Worm (Caenorhabditis elegans): Measurements from ENCODE around the gene sra-29.
A peak's percentile ranks its signal among the peaks of the same experiment; 100 is the strongest.

The sra-29 gene

ce11 chrII:6592251-6592650, 16.7 kb upstream of the sra-29 start, which contains the start of gene C56C10.9:
C56C10.9 (minus strand) TSS chrII:6592351.
- TF ChIP-seq pros-1 (tag; optimal IDR thresholded peaks at IDR 0.05) (no peak), lim-6 (tag; optimal IDR thresholded peaks at IDR 0.05) (no peak), elt-4 (tag; optimal IDR thresholded peaks at IDR 0.05) (no peak), syd-9 (tag; optimal IDR thresholded peaks at IDR 0.05) (no peak), tbx-2 (tag; optimal IDR thresholded peaks at IDR 0.05) (no peak), K09A11.1 (tag; optimal IDR thresholded peaks at IDR 0.05; ENCODE audit: insufficient read depth) (no peak), sox-4 (tag; optimal IDR thresholded peaks at IDR 0.05) (no peak), C38D4.7 (GFP tag; optimal IDR thresholded peaks at IDR 0.05) (no peak)

- TF ChIP-seq C38D4.7 (GFP tag; optimal IDR thresholded peaks at IDR 0.05) (no peak), madf-2 (tag; optimal IDR thresholded peaks at IDR 0.05) (no peak), pax-1 (tag; optimal IDR thresholded peaks at IDR 0.05) (no peak), sox-2 (GFP tag; IDR thresholded peaks at IDR 0.05) (no peak), ceh-24 (tag; optimal IDR thresholded peaks at IDR 0.05) (no peak), C08G9.2 (tag; optimal IDR thresholded peaks at IDR 0.05) (no peak), hlh-8 (tag; optimal IDR thresholded peaks at IDR 0.05) (no peak), ceh-14 (tag; optimal IDR thresholded peaks at IDR 0.05) (no peak), odd-2 (tag; optimal IDR thresholded peaks at IDR 0.05) (no peak), che-1 (tag; optimal IDR thresholded peaks at IDR 0.05) (no peak), elt-2 (tag; optimal IDR thresholded peaks at IDR 0.05) (no peak), tbx-7 (tag; optimal IDR thresholded peaks at IDR 0.05) (no peak), nhr-232 (tag; optimal IDR thresholded peaks at IDR 0.05) (no peak), ceh-30 (tag; optimal IDR thresholded peaks at IDR 0.05) (no peak), F13H6.1 (tag; optimal IDR thresholded peaks at IDR 0.05) (no peak)
These were observed 15.5 kb upstream of the sra-29 start for ce11 chrII:6591000-6591399.

- TF ChIP-seq madf-2 (tag; optimal IDR thresholded peaks at IDR 0.05) (no peak), odd-2 (tag; optimal IDR thresholded peaks at IDR 0.05) (no peak), ttx-3 (tag; optimal IDR thresholded peaks at IDR 0.05) (no peak), pat-9 (tag; optimal IDR thresholded peaks at IDR 0.05) (no peak), hlh-15 (tag; optimal IDR thresholded peaks at IDR 0.05) (no peak)
These were observed 13.9 kb upstream of the sra-29 start, which contains the start of gene vps-32.1 for ce11 chrII:6589408-6589807. vps-32.1 (plus strand) TSS chrII:6589708.

ce11 chrII:6588605-6589292, 13.2 kb upstream of the sra-29 start, which contains the start of gene icd-1:
icd-1 (minus strand) TSS chrII:6588655.
- TF ChIP-seq ahr-1 (tag; optimal IDR thresholded peaks at IDR 0.05): no peak
- peak; percentile 66 for TF ChIP-seq nhr-11 (tag; optimal IDR thresholded peaks at IDR 0.05)
- peak; percentile 39 for TF ChIP-seq unc-86 (tag; optimal IDR thresholded peaks at IDR 0.05)
- no peak for TF ChIP-seq sdc-2 (tag; optimal IDR thresholded peaks at IDR 0.05)
- no peak for TF ChIP-seq hlh-6 (tag; optimal IDR thresholded peaks at IDR 0.05)
- TF ChIP-seq odd-2 (tag; optimal IDR thresholded peaks at IDR 0.05): no peak
- TF ChIP-seq ceh-14 (tag; optimal IDR thresholded peaks at IDR 0.05): peak; percentile 68
- TF ChIP-seq lim-6 (tag; optimal IDR thresholded peaks at IDR 0.05): peak; percentile 13
- peak; percentile 96 for TF ChIP-seq nfya-1 (tag; optimal IDR thresholded peaks at IDR 0.05)
- TF ChIP-seq lin-11 (tag; optimal IDR thresholded peaks at IDR 0.05): no peak
- no peak for TF ChIP-seq unc-3 (GFP tag; conservative IDR thresholded peaks at IDR 0.05)
- no peak for TF ChIP-seq unc-3 (tag; optimal IDR thresholded peaks at IDR 0.05)
- TF ChIP-seq tbx-2 (tag; optimal IDR thresholded peaks at IDR 0.05): peak; percentile 87
- no peak for TF ChIP-seq hlh-13 (GFP tag; optimal IDR thresholded peaks at IDR 0.05)
- TF ChIP-seq ceh-6 (GFP tag; optimal IDR thresholded peaks at IDR 0.05): no peak
- peak; percentile 60 for TF ChIP-seq K09A11.1 (tag; optimal IDR thresholded peaks at IDR 0.05; ENCODE audit: insufficient read depth)
- peak; percentile 0 for TF ChIP-seq fax-1 (tag; optimal IDR thresholded peaks at IDR 0.05)
- TF ChIP-seq unc-42 (tag; optimal IDR thresholded peaks at IDR 0.05): peak; percentile 74
- peak; percentile 84 for TF ChIP-seq dve-1 (tag; optimal IDR thresholded peaks at IDR 0.05)
- TF ChIP-seq ceh-22 (tag; optimal IDR thresholded peaks at IDR 0.05): no peak
- peak; percentile 82 for TF ChIP-seq ceh-30 (tag; optimal IDR thresholded peaks at IDR 0.05)
- no peak for TF ChIP-seq hlh-15 (tag; optimal IDR thresholded peaks at IDR 0.05)
- no peak for TF ChIP-seq ceh-45 (GFP tag; IDR thresholded peaks at IDR 0.05)
- TF ChIP-seq syd-9 (tag; optimal IDR thresholded peaks at IDR 0.05): peak; percentile 54
- TF ChIP-seq ceh-18 (tag; optimal IDR thresholded peaks at IDR 0.05): peak; percentile 93
- TF ChIP-seq nhr-232 (tag; optimal IDR thresholded peaks at IDR 0.05): no peak
- TF ChIP-seq ceh-24 (tag; optimal IDR thresholded peaks at IDR 0.05): no peak
- peak; percentile 66 for TF ChIP-seq elt-2 (tag; optimal IDR thresholded peaks at IDR 0.05)
- peak; percentile 72 for TF ChIP-seq rnt-1 (tag; optimal IDR thresholded peaks at IDR 0.05)
- peak; percentile 88 for TF ChIP-seq ceh-31 (tag; optimal IDR thresholded peaks at IDR 0.05)
- TF ChIP-seq ceh-48 (tag; optimal IDR thresholded peaks at IDR 0.05): peak; percentile 17

All from whole organism, late embryonic.